Worm (Caenorhabditis elegans) whole organism, late embryonic: ENCODE results near the gene fipr-29.

Experiments used
- C08G9.2 ChIP-seq: sonication (generic microtip); optimal IDR thresholded peaks from 2 replicates; lab custom pipeline; 2016; ENCODE audit warnings: mild to moderate bottlenecking, missing genetic modification characterization, moderate library complexity, missing compliant biosample characterization
- ahr-1 ChIP-seq: sonication (generic microtip); optimal IDR thresholded peaks from 2 replicates; lab custom pipeline; 2016; ENCODE audit warnings: missing genetic modification characterization, missing compliant biosample characterization
- ceh-24 ChIP-seq: sonication (generic microtip); optimal IDR thresholded peaks from 2 replicates; lab custom pipeline; 2016; ENCODE audit warnings: mild to moderate bottlenecking, missing genetic modification characterization, missing compliant biosample characterization
- fkh-10 ChIP-seq: fragments of 150-350 bp; optimal IDR thresholded peaks from 2 replicates; lab custom pipeline; 2014; ENCODE audit warnings: missing biosample characterization, missing genetic modification reagents, missing genetic modification characterization
- hlh-8 ChIP-seq: sonication (generic microtip); optimal IDR thresholded peaks from 2 replicates; lab custom pipeline; 2016; ENCODE audit warnings: missing genotype, missing genetic modification characterization, missing compliant biosample characterization
- madf-2 ChIP-seq: sonication (generic microtip); optimal IDR thresholded peaks from 2 replicates; lab custom pipeline; 2017; ENCODE audit warnings: missing genetic modification characterization, missing compliant biosample characterization
- nhr-11 ChIP-seq: fragments of 150-350 bp; optimal IDR thresholded peaks from 2 replicates; lab custom pipeline; 2014; ENCODE audit warnings: missing biosample characterization, missing genetic modification characterization
- pag-3 ChIP-seq: sonication (generic microtip); optimal IDR thresholded peaks from 2 replicates; lab custom pipeline; 2016; ENCODE audit warnings: missing compliant biosample characterization, missing genetic modification characterization, borderline replicate concordance
- pax-1 ChIP-seq: fragments of 150-350 bp; optimal IDR thresholded peaks from 2 replicates; lab custom pipeline; 2014; ENCODE audit warnings: missing biosample characterization, missing genetic modification characterization
- pros-1 ChIP-seq: fragments of 150-350 bp; optimal IDR thresholded peaks from 2 replicates; lab custom pipeline; 2014; ENCODE audit warnings: missing biosample characterization, missing genetic modification reagents, missing genetic modification characterization
- ref-2 ChIP-seq: sonication (generic microtip); optimal IDR thresholded peaks from 2 replicates; lab custom pipeline; 2016; ENCODE audit warnings: missing genetic modification characterization, missing compliant biosample characterization
- sox-4 ChIP-seq: sonication (generic microtip); optimal IDR thresholded peaks from 2 replicates; lab custom pipeline; 2017; ENCODE audit warnings: mild to moderate bottlenecking, missing genetic modification characterization, inconsistent platforms, missing compliant biosample characterization
- tbx-2 ChIP-seq: sonication (generic microtip); optimal IDR thresholded peaks from 2 replicates; lab custom pipeline; 2016; ENCODE audit warnings: missing genetic modification characterization, missing compliant biosample characterization
- unc-42 ChIP-seq: sonication (generic microtip); optimal IDR thresholded peaks from 2 replicates; lab custom pipeline; 2016; ENCODE audit warnings: missing genotype, missing genetic modification characterization, missing compliant biosample characterization

- TF ChIP-seq madf-2 (no peak), ceh-24 (tag; lab: Kevin White, UChicago) (no peak), nhr-11 (tag; lab: Kevin White, UChicago) (no peak), ref-2 (tag; lab: Kevin White, UChicago) (no peak), pag-3 (no peak), tbx-2 (no peak), pros-1 (tag; lab: Kevin White, UChicago) (no peak), unc-42 (tag; lab: Kevin White, UChicago) (no peak), hlh-8 (tag; lab: Kevin White, UChicago) (no peak), C08G9.2 (tag; lab: Kevin White, UChicago) (no peak), pax-1 (tag; lab: Kevin White, UChicago) (no peak), sox-4 (no peak), fkh-10 (GFP tag; lab: Kevin White, UChicago) (no peak), ahr-1 (no peak)
Measured at ce11 chrIII:3070026-3070573, 9.9 kb upstream of the fipr-29 start, which contains the start of gene H06I04.3.
